Worm (Caenorhabditis elegans) whole organism, young adult: ENCODE results near the gene C33A12.19.

Source experiments
- F39B2.1 ChIP-seq: fragments of 200-800 bp; sonication (Bioruptor generic); IDR thresholded peaks from 2 replicates; pipeline ENCODE4 v1.3.6; 2022; ENCODE audit warnings: missing genetic modification reagents, missing genetic modification characterization, missing compliant biosample characterization
- ama-1 ChIP-seq, 3 experiments: fragments of 150-350 bp in 1 of 3; sonication (generic microtip) in 2 of 3; optimal IDR thresholded peaks; 2 replicates each; lab custom pipeline; 2014 to 2018; ENCODE audit warnings: missing biosample characterization in 2 of 3, missing genetic modification characterization in 2 of 3, missing genetic modification reagents in 2 of 3
- ccch-3 ChIP-seq: fragments of 200-800 bp; sonication (Bioruptor generic); optimal IDR thresholded peaks from 2 replicates; lab custom pipeline; 2018; ENCODE audit warnings: mild to moderate bottlenecking, missing genetic modification characterization, missing compliant biosample characterization
- hrde-1 ChIP-seq: sonication (generic microtip); optimal IDR thresholded peaks from 2 replicates; lab custom pipeline; 2016; ENCODE audit warnings: missing genetic modification characterization, mild to moderate bottlenecking, missing compliant biosample characterization, moderate library complexity, missing genotype, missing genetic modification reagents, borderline replicate concordance
- lin-40 ChIP-seq: sonication (generic microtip); optimal IDR thresholded peaks from 2 replicates; lab custom pipeline; 2016; ENCODE audit warnings: missing genetic modification characterization, mild to moderate bottlenecking, missing compliant biosample characterization, missing genotype, missing genetic modification reagents
- lin-54 ChIP-seq: fragments of 200-800 bp; sonication (Bioruptor generic); optimal IDR thresholded peaks from 2 replicates; lab custom pipeline; 2018; ENCODE audit warnings: mild to moderate bottlenecking, missing genetic modification characterization, missing compliant biosample characterization
- nfya-1 ChIP-seq: sonication (generic microtip); optimal IDR thresholded peaks from 2 replicates; lab custom pipeline; 2017; ENCODE audit warnings: antibody characterized with exemption, missing compliant biosample characterization, missing genetic modification characterization, borderline replicate concordance; ENCODE audit not compliant: insufficient read depth
- pha-4 ChIP-seq: fragments of 150-350 bp; sonication (generic microtip); optimal IDR thresholded peaks from 2 replicates; lab custom pipeline; 2014; ENCODE audit warnings: missing biosample characterization, missing genetic modification reagents, missing genetic modification characterization
- tlf-1 ChIP-seq: fragments of 200-800 bp; sonication (Bioruptor generic); optimal IDR thresholded peaks from 2 replicates; lab custom pipeline; 2018; ENCODE audit warnings: mild to moderate bottlenecking, missing genetic modification characterization, missing compliant biosample characterization
- ztf-22 ChIP-seq: fragments of 200-800 bp; sonication (Bioruptor generic); optimal IDR thresholded peaks from 2 replicates; lab custom pipeline; 2018; ENCODE audit warnings: mild to moderate bottlenecking, missing genetic modification characterization, moderate library complexity, missing compliant biosample characterization
- ztf-3 ChIP-seq: fragments of 200-800 bp; sonication (Bioruptor generic); optimal IDR thresholded peaks from 2 replicates; lab custom pipeline; 2018; ENCODE audit warnings: mild to moderate bottlenecking, missing genetic modification characterization, missing compliant biosample characterization

- no peak for TF ChIP-seq hrde-1 (tag; lab: Kevin White, UChicago)
- TF ChIP-seq F39B2.1 (GFP tag; lab: Robert Waterston, UW) = no peak
- TF ChIP-seq ccch-3 (GFP tag; lab: Kevin White, UChicago) = no peak
- TF ChIP-seq ztf-22 (GFP tag; lab: Kevin White, UChicago) = no peak
- no peak for TF ChIP-seq tlf-1 (GFP tag; lab: Kevin White, UChicago)
- no peak for TF ChIP-seq pha-4 (tag; lab: Kevin White, UChicago)
- TF ChIP-seq nfya-1 = no peak
- TF ChIP-seq lin-40 (tag; lab: Kevin White, UChicago) = no peak
- TF ChIP-seq ztf-3 (GFP tag; lab: Kevin White, UChicago) = no peak
- TF ChIP-seq lin-54 (GFP tag; lab: Kevin White, UChicago) = no peak
- no peak for TF ChIP-seq ama-1 (optimal IDR thresholded peaks at IDR 0.05; lab: Kevin White, UChicago)
- TF ChIP-seq ama-1 (GFP tag; optimal IDR thresholded peaks at IDR 0.05; lab: Kevin White, UChicago) = no peak
Measured at ce11 chrIV:9529647-9530046, 12.8 kb downstream of the C33A12.19 start, which contains the start of gene elo-7.
